Worm (Caenorhabditis elegans): ENCODE measurements around the gene tag-278.

Gene tag-278

ce11 chrX:3697623-3698022, 8.6 kb upstream of the tag-278 start (continued):
- TF ChIP-seq nfya-2 (GFP tag; IDR thresholded peaks at IDR 0.05) (no peak), lin-35 (GFP tag; optimal IDR thresholded peaks at IDR 0.05) (peak in 1 of 3 experiments; percentile 69), B0261.1 (tag; optimal IDR thresholded peaks at IDR 0.05) (peak; percentile 98), lsy-27 (tag; optimal IDR thresholded peaks at IDR 0.05; ENCODE audit: borderline replicate concordance, insufficient read depth) (peak; percentile 78), athp-1 (tag; optimal IDR thresholded peaks at IDR 0.05) (peak; percentile 60), tlf-1 (GFP tag; optimal IDR thresholded peaks at IDR 0.05) (peak; percentile 46), ekl-4 (GFP tag; IDR thresholded peaks at IDR 0.05) (peak; percentile 86), attf-3 (GFP tag; conservative IDR thresholded peaks at IDR 0.05) (0 out of 2 replicates have a peak, but pooled peaks have one; percentile 47), aptf-3 (GFP tag; IDR thresholded peaks at IDR 0.05) (0 out of 2 replicates have a peak, but pooled peaks have one; percentile 77), cebp-2 (GFP tag; IDR thresholded peaks at IDR 0.05) (0 out of 2 replicates have a peak, but pooled peaks have one; percentile 55), F55B11.4 (tag; optimal IDR thresholded peaks at IDR 0.05; ENCODE audit: borderline replicate concordance, insufficient read depth) (no peak), F49E8.2 (tag; optimal IDR thresholded peaks at IDR 0.05; ENCODE audit: insufficient read depth) (no peak)

- TF ChIP-seq tlf-1 (GFP tag; optimal IDR thresholded peaks at IDR 0.05) (no peak), lag-1 (GFP tag; IDR thresholded peaks at IDR 0.05) (no peak), F22D6.2 (tag; optimal IDR thresholded peaks at IDR 0.05) (no peak), F57C9.4 (tag; optimal IDR thresholded peaks at IDR 0.05) (no peak), B0035.1 (tag; optimal IDR thresholded peaks at IDR 0.05) (no peak), somi-1 (GFP tag; optimal IDR thresholded peaks at IDR 0.05) (no peak), ceh-91 (GFP tag; IDR thresholded peaks at IDR 0.05) (no peak), sptf-2 (GFP tag; optimal IDR thresholded peaks at IDR 0.05) (no peak), madf-6 (GFP tag; IDR thresholded peaks at IDR 0.05) (no peak), ekl-4 (GFP tag; IDR thresholded peaks at IDR 0.05) (no peak)
Observed at ce11 chrX:3696603-3697002, 7.6 kb upstream of the tag-278 start, which contains the start of gene C01C4.3. Gene C01C4.3, plus strand, starts transcription at chrX:3696903.

- TF ChIP-seq ztf-3 (GFP tag; optimal IDR thresholded peaks at IDR 0.05) (no peak), ceh-100 (GFP tag; IDR thresholded peaks at IDR 0.05) (no peak), madf-8 (GFP tag; conservative IDR thresholded peaks at IDR 0.05) (no peak), lin-40 (tag; optimal IDR thresholded peaks at IDR 0.05) (no peak), tbp1 (GFP tag; optimal IDR thresholded peaks at IDR 0.05) (no peak), lin-26 (GFP tag; IDR thresholded peaks at IDR 0.05) (0 out of 2 replicates have a peak, but pooled peaks have one; percentile 19), cebp-1 (GFP tag; IDR thresholded peaks at IDR 0.05) (no peak), cebp-1 (tag; optimal IDR thresholded peaks at IDR 0.05) (peak; percentile 49), F37B4.10 (GFP tag; IDR thresholded peaks at IDR 0.05) (no peak), ccch-3 (GFP tag; optimal IDR thresholded peaks at IDR 0.05) (no peak), lsl-1 (GFP tag; optimal IDR thresholded peaks at IDR 0.05) (no peak), Y53G8AR.9 (GFP tag; conservative IDR thresholded peaks at IDR 0.05) (no peak)
Observed at ce11 chrX:3695826-3696225, 6.8 kb upstream of the tag-278 start.

ce11 chrX:3694172-3694571, 5.2 kb upstream of the tag-278 start:
- TF ChIP-seq pha-4 (tag; optimal IDR thresholded peaks at IDR 0.05): no peak
- no peak for TF ChIP-seq C17E4.6 (GFP tag; IDR thresholded peaks at IDR 0.05)
- no peak for TF ChIP-seq F37B4.10 (GFP tag; IDR thresholded peaks at IDR 0.05)
- no peak for TF ChIP-seq madf-8 (GFP tag; conservative IDR thresholded peaks at IDR 0.05)
- no peak for TF ChIP-seq B0019.2 (GFP tag; conservative IDR thresholded peaks at IDR 0.05)
- TF ChIP-seq ceh-91 (GFP tag; IDR thresholded peaks at IDR 0.05): no peak
- TF ChIP-seq sea-2 (GFP tag; IDR thresholded peaks at IDR 0.05): no peak
- no peak for TF ChIP-seq F39B2.1 (GFP tag; IDR thresholded peaks at IDR 0.05)
- TF ChIP-seq lin-26 (GFP tag; IDR thresholded peaks at IDR 0.05): peak; percentile 61; the same call in 1 of the 2 replicates
- no peak for TF ChIP-seq hsf-1 (GFP tag; IDR thresholded peaks at IDR 0.05)
- no peak for TF ChIP-seq Y53G8AR.9 (GFP tag; conservative IDR thresholded peaks at IDR 0.05)
- TF ChIP-seq attf-5 (GFP tag; optimal IDR thresholded peaks at IDR 0.05): peak; percentile 49
- TF ChIP-seq snpc-1.3 (tag; optimal IDR thresholded peaks at IDR 0.05; ENCODE audit: insufficient read depth): no peak
- no peak for TF ChIP-seq mxl-1 (tag; optimal IDR thresholded peaks at IDR 0.05)
- no peak for TF ChIP-seq hlh-12 (tag; optimal IDR thresholded peaks at IDR 0.05)
- TF ChIP-seq ztf-6 (GFP tag; IDR thresholded peaks at IDR 0.05): no peak
- no peak for TF ChIP-seq T07F8.4 (tag; optimal IDR thresholded peaks at IDR 0.05)
- no peak for TF ChIP-seq B0035.1 (tag; optimal IDR thresholded peaks at IDR 0.05)
- peak; percentile 40 for TF ChIP-seq tbp1 (GFP tag; optimal IDR thresholded peaks at IDR 0.05)

All from whole organism, young adult.